In the genomic region with DNA sequence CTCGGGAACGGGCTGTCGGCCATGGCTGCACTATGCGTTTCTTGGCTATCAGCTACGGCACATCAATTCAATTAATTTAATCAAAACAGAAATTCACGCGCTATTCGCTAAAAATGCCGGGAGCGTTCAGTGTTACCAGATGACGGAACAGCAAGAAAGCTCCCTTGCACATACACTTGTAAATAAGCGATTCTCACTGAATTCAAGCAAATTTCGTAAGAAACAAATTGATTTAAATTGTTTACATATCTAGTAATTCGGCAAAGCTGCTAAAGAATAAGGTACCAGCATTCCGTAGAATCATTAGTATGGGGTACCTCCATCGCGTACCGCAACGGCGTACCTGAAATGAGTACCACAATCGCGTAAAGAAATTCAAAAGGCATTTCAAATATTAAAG, we compare ENCODE assay signal across 1 fruit fly cellular context.
TF ChIP-seq lines count a peak whose summit lies in the region.

Nup107 (minus strand) TSS at position 149 of the 400 bp plus-strand sequence.

TF ChIP-seq in whole organism, embryonic, 481 proteins besides CTCF, POLR2A, EP300 and RAD21 (continued from another document):
- no peak for TF ChIP-seq vnd (GFP tag; IDR thresholded peaks at IDR 0.05; lab: Robert Waterston, UW; ENCODE audit: partially characterized antibody)
- no peak for TF ChIP-seq CG16779 (GFP tag; IDR thresholded peaks at IDR 0.05; lab: Robert Waterston, UW)
- no peak for TF ChIP-seq emc (GFP tag; optimal IDR thresholded peaks at IDR 0.05; lab: Kevin White, UChicago)
- no peak for TF ChIP-seq CG1233 (GFP tag; optimal IDR thresholded peaks at IDR 0.05; lab: Kevin White, UChicago)
- TF ChIP-seq CG9437 (GFP tag; optimal IDR thresholded peaks at IDR 0.05; lab: Kevin White, UChicago): peak; percentile 59
- peak; percentile 36 for TF ChIP-seq trem (tag; optimal IDR thresholded peaks at IDR 0.05; lab: Kevin White, UChicago)
- TF ChIP-seq dm (GFP tag; optimal IDR thresholded peaks at IDR 0.05; lab: Kevin White, UChicago): peak; percentile 46
- no peak for TF ChIP-seq ATbp (GFP tag; optimal IDR thresholded peaks at IDR 0.05; lab: Kevin White, UChicago)
- no peak for TF ChIP-seq Usf (GFP tag; optimal IDR thresholded peaks at IDR 0.05; lab: Kevin White, UChicago)
- 0 out of 3 replicates have a peak, but pooled peaks have one; percentile 39 for TF ChIP-seq Opbp (GFP tag; IDR thresholded peaks at IDR 0.05; lab: Robert Waterston, UW; ENCODE audit: partially characterized antibody)
- peak; percentile 17; the same call in 1 of the 2 replicates for TF ChIP-seq CG13287 (GFP tag; IDR thresholded peaks at IDR 0.05; lab: Robert Waterston, UW; ENCODE audit: partially characterized antibody)
- TF ChIP-seq Ets97D (GFP tag; optimal IDR thresholded peaks at IDR 0.05; lab: Kevin White, UChicago): peak; percentile 8
- no peak for TF ChIP-seq jumu (GFP tag; optimal IDR thresholded peaks at IDR 0.05; lab: Kevin White, UChicago)
- TF ChIP-seq E2f2 (GFP tag; IDR thresholded peaks at IDR 0.05; lab: Robert Waterston, UW): peak; percentile 73
- TF ChIP-seq CG2889 (GFP tag; IDR thresholded peaks at IDR 0.05; lab: Robert Waterston, UW): no peak
- no peak for TF ChIP-seq fu2 (GFP tag; optimal IDR thresholded peaks at IDR 0.05; lab: Kevin White, UChicago)
- TF ChIP-seq CG3065 (GFP tag; optimal IDR thresholded peaks at IDR 0.05; lab: Kevin White, UChicago): peak; percentile 3
- TF ChIP-seq abd-A (tag; optimal IDR thresholded peaks at IDR 0.05; lab: Kevin White, UChicago): no peak
- no peak for TF ChIP-seq salm (tag; optimal IDR thresholded peaks at IDR 0.05; lab: Kevin White, UChicago)
- TF ChIP-seq CG33213 (GFP tag; optimal IDR thresholded peaks at IDR 0.05; lab: Kevin White, UChicago): no peak
- no peak for TF ChIP-seq hb (GFP tag; IDR thresholded peaks at IDR 0.05; lab: Robert Waterston, UW; ENCODE audit: partially characterized antibody)
- no peak for TF ChIP-seq lov (optimal IDR thresholded peaks at IDR 0.05; lab: Kevin White, UChicago)
- no peak for TF ChIP-seq lov (GFP tag; IDR thresholded peaks at IDR 0.05; lab: Robert Waterston, UW)
- TF ChIP-seq CG3838 (GFP tag; optimal IDR thresholded peaks at IDR 0.05; lab: Kevin White, UChicago): no peak
- TF ChIP-seq CG12299 (tag; optimal IDR thresholded peaks at IDR 0.05; lab: Kevin White, UChicago): no peak
- no peak for TF ChIP-seq nerfin-2 (GFP tag; IDR thresholded peaks at IDR 0.05; lab: Robert Waterston, UW; ENCODE audit: partially characterized antibody)
- no peak for TF ChIP-seq slou (GFP tag; optimal IDR thresholded peaks at IDR 0.05; lab: Kevin White, UChicago)
- no peak for TF ChIP-seq CG16863 (GFP tag; optimal IDR thresholded peaks at IDR 0.05; lab: Kevin White, UChicago)
- TF ChIP-seq CG11456 (GFP tag; IDR thresholded peaks at IDR 0.05; lab: Robert Waterston, UW): 0 out of 3 replicates have a peak, but pooled peaks have one; percentile 27
- TF ChIP-seq dimm (GFP tag; IDR thresholded peaks at IDR 0.05; lab: Robert Waterston, UW): no peak
- no peak for TF ChIP-seq NC2α (GFP tag; optimal IDR thresholded peaks at IDR 0.05; lab: Kevin White, UChicago)
- no peak for TF ChIP-seq tgo (GFP tag; IDR thresholded peaks at IDR 0.05; lab: Robert Waterston, UW)
- no peak for TF ChIP-seq jing (GFP tag; optimal IDR thresholded peaks at IDR 0.05; lab: Kevin White, UChicago)
- TF ChIP-seq CG17359 (tag; optimal IDR thresholded peaks at IDR 0.05; lab: Kevin White, UChicago): no peak
- no peak for TF ChIP-seq gcm2 (GFP tag; optimal IDR thresholded peaks at IDR 0.05; lab: Kevin White, UChicago)
- TF ChIP-seq en (GFP tag; optimal IDR thresholded peaks at IDR 0.05; lab: Kevin White, UChicago): no peak
- TF ChIP-seq CG14710 (tag; optimal IDR thresholded peaks at IDR 0.05; lab: Kevin White, UChicago): peak; percentile 28
- TF ChIP-seq rib (GFP tag; IDR thresholded peaks at IDR 0.05; lab: Robert Waterston, UW): no peak
- no peak for TF ChIP-seq CG8359 (GFP tag; optimal IDR thresholded peaks at IDR 0.05; lab: Kevin White, UChicago; ENCODE audit: borderline replicate concordance)
- peak; percentile 34; the same call in 1 of the 2 replicates for TF ChIP-seq Rfx (GFP tag; IDR thresholded peaks at IDR 0.05; lab: Robert Waterston, UW)
- TF ChIP-seq CG13123 (GFP tag; optimal IDR thresholded peaks at IDR 0.05; lab: Kevin White, UChicago): no peak
- no peak for TF ChIP-seq D (optimal IDR thresholded peaks at IDR 0.05; lab: Kevin White, UChicago)
- TF ChIP-seq D (GFP tag; optimal IDR thresholded peaks at IDR 0.05; lab: Kevin White, UChicago): no peak
- TF ChIP-seq Oaz (GFP tag; IDR thresholded peaks at IDR 0.05; lab: Robert Waterston, UW): no peak
- no peak for TF ChIP-seq kah (GFP tag; optimal IDR thresholded peaks at IDR 0.05; lab: Kevin White, UChicago)
- TF ChIP-seq nom (GFP tag; optimal IDR thresholded peaks at IDR 0.05; lab: Kevin White, UChicago): no peak
- no peak for TF ChIP-seq crol (GFP tag; IDR thresholded peaks at IDR 0.05; lab: Robert Waterston, UW)
- TF ChIP-seq dmrt99B (tag; optimal IDR thresholded peaks at IDR 0.05; lab: Kevin White, UChicago): no peak
- TF ChIP-seq CG17912 (GFP tag; optimal IDR thresholded peaks at IDR 0.05; lab: Kevin White, UChicago): no peak
- TF ChIP-seq pita (GFP tag; optimal IDR thresholded peaks at IDR 0.05; lab: Kevin White, UChicago): no peak
- TF ChIP-seq caup (GFP tag; optimal IDR thresholded peaks at IDR 0.05; lab: Kevin White, UChicago; ENCODE audit: severe bottlenecking): no peak
- TF ChIP-seq B-H1 (GFP tag; IDR thresholded peaks at IDR 0.05; lab: Robert Waterston, UW): no peak
- no peak for TF ChIP-seq sc (optimal IDR thresholded peaks at IDR 0.05; lab: Kevin White, UChicago)
- TF ChIP-seq sc (GFP tag; optimal IDR thresholded peaks at IDR 0.05; lab: Kevin White, UChicago): no peak
- TF ChIP-seq Nf-YA (GFP tag; IDR thresholded peaks at IDR 0.05; lab: Robert Waterston, UW): no peak
- TF ChIP-seq CkIIα-i1 (GFP tag; IDR thresholded peaks at IDR 0.05; lab: Robert Waterston, UW): no peak
- no peak for TF ChIP-seq az2 (GFP tag; optimal IDR thresholded peaks at IDR 0.05; lab: Kevin White, UChicago)
- peak; percentile 18 for TF ChIP-seq bab2 (GFP tag; optimal IDR thresholded peaks at IDR 0.05; lab: Kevin White, UChicago)
- no peak for TF ChIP-seq toy (GFP tag; IDR thresholded peaks at IDR 0.05; lab: Robert Waterston, UW)
- TF ChIP-seq nmo (GFP tag; optimal IDR thresholded peaks at IDR 0.05; lab: Kevin White, UChicago): peak; percentile 52
- TF ChIP-seq Hsf (GFP tag; optimal IDR thresholded peaks at IDR 0.05; lab: Kevin White, UChicago): peak; percentile 18
- TF ChIP-seq CG2678 (tag; optimal IDR thresholded peaks at IDR 0.05; lab: Kevin White, UChicago): no peak
- no peak for TF ChIP-seq CG1602 (GFP tag; optimal IDR thresholded peaks at IDR 0.05; lab: Kevin White, UChicago)
- no peak for TF ChIP-seq CG7745 (tag; optimal IDR thresholded peaks at IDR 0.05; lab: Kevin White, UChicago)
- no peak for TF ChIP-seq insv (GFP tag; optimal IDR thresholded peaks at IDR 0.05; lab: Kevin White, UChicago)
- TF ChIP-seq CG1529 (GFP tag; optimal IDR thresholded peaks at IDR 0.05; lab: Kevin White, UChicago): no peak
- TF ChIP-seq CG18262 (tag; optimal IDR thresholded peaks at IDR 0.05; lab: Kevin White, UChicago): no peak
- TF ChIP-seq CG10543 (GFP tag; optimal IDR thresholded peaks at IDR 0.05; lab: Kevin White, UChicago): no peak
- no peak for TF ChIP-seq TFAM (GFP tag; optimal IDR thresholded peaks at IDR 0.05; lab: Kevin White, UChicago)
